Worm (Caenorhabditis elegans) whole organism, mixed stage, embryonic: ENCODE data around the gene ZC449.5.

ENCODE experiments used
- elt-1 ChIP-seq: sonication (generic microtip); optimal IDR thresholded peaks from 2 replicates; lab custom pipeline; 2017; ENCODE audit warnings: missing genetic modification characterization, mild to moderate bottlenecking, missing compliant biosample characterization, antibody characterized with exemption, moderate library complexity, borderline replicate concordance; ENCODE audit not compliant: insufficient read depth
- mab-5 ChIP-seq: fragments of 150-350 bp; optimal IDR thresholded peaks from 2 replicates; lab custom pipeline; 2014; ENCODE audit warnings: missing biosample characterization, missing genetic modification characterization
- mls-2 ChIP-seq: sonication (generic microtip); optimal IDR thresholded peaks from 2 replicates; lab custom pipeline; 2016; ENCODE audit warnings: mild to moderate bottlenecking, missing genetic modification characterization, moderate library complexity, missing compliant biosample characterization
- nhr-12 ChIP-seq: fragments of 150-350 bp; optimal IDR thresholded peaks from 2 replicates; lab custom pipeline; 2014; ENCODE audit warnings: missing biosample characterization, missing genetic modification characterization
- snpc-4 ChIP-seq: fragments of 150-350 bp; optimal IDR thresholded peaks from 2 replicates; lab custom pipeline; 2014; ENCODE audit warnings: missing biosample characterization, missing genetic modification characterization
- unc-120 ChIP-seq: sonication (generic microtip); optimal IDR thresholded peaks from 2 replicates; lab custom pipeline; 2017; ENCODE audit warnings: missing genetic modification characterization, missing compliant biosample characterization; ENCODE audit not compliant: poor library complexity, severe bottlenecking
- unc-62 ChIP-seq: fragments of 150-350 bp; optimal IDR thresholded peaks from 2 replicates; lab custom pipeline; 2014; ENCODE audit warnings: missing biosample characterization, missing genetic modification reagents, missing genetic modification characterization

DNA sequence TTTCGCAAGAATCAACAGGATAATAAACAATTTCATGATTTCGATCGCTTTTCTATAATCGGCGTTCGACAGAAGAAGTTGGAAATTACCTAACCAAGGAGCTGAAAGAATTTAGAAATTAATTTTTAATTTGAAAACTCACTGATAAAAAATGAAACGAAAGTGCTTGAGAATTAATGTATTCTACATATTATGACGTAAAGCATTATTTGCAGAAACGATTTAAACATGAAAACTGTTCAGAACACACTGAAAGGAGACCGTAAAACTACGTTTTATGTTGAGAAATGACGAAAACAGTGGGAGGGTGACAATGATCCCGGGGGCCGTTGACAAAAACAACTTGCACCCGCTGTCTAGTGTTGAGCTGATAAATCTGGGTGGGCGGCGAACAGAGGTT, at the start of gene ZC449.5:
- TF ChIP-seq unc-120 (tag; lab: Kevin White, UChicago) (no peak), snpc-4 (tag; lab: Kevin White, UChicago) (no peak), mls-2 (tag; lab: Kevin White, UChicago) (no peak), nhr-12 (tag; lab: Kevin White, UChicago) (no peak), elt-1 (tag; lab: Kevin White, UChicago) (no peak), mab-5 (tag; lab: Kevin White, UChicago) (no peak), unc-62 (GFP tag; lab: Kevin White, UChicago) (no peak)
